Worm (Caenorhabditis elegans) whole organism, L4 larva: ENCODE results near the gene imph-1.

ENCODE experiments used
- T20F7.1 ChIP-seq: fragments of 200-800 bp; sonication (Bioruptor generic); optimal IDR thresholded peaks from 2 replicates; lab custom pipeline; 2018; ENCODE audit warnings: mild to moderate bottlenecking, missing genetic modification characterization, missing compliant biosample characterization
- T26A8.4 ChIP-seq: fragments of 200-800 bp; sonication (Bioruptor generic); IDR thresholded peaks from 2 replicates; pipeline ENCODE4 v1.3.6; 2022; ENCODE audit warnings: missing genetic modification characterization, missing compliant biosample characterization
- Y105C5A.15 ChIP-seq: fragments of 200-800 bp; sonication (Bioruptor generic); IDR thresholded peaks from 2 replicates; pipeline ENCODE4 v1.3.6; 2022; ENCODE audit warnings: missing genetic modification characterization, missing compliant biosample characterization
- ZK337.2 ChIP-seq: fragments of 200-800 bp; sonication (Bioruptor generic); IDR thresholded peaks from 2 replicates; pipeline ENCODE4 v1.3.6; 2022; ENCODE audit warnings: missing genetic modification reagents, missing genetic modification characterization, missing compliant biosample characterization
- ZK546.5 ChIP-seq, 2 experiments: sonication (generic microtip); optimal IDR thresholded peaks; 2 replicates each; lab custom pipeline; 2017; ENCODE audit warnings: missing biosample characterization in 2 of 2, missing genetic modification characterization in 2 of 2
- aha-1 ChIP-seq: fragments of 150-350 bp; peaks from one replicate; lab custom pipeline; 2014; ENCODE audit warnings: missing biosample characterization, missing genetic modification characterization
- aly-2 ChIP-seq: sonication (generic microtip); optimal IDR thresholded peaks from 2 replicates; lab custom pipeline; 2018; ENCODE audit warnings: missing biosample characterization, missing genetic modification characterization
- ama-1 ChIP-seq: fragments of 150-350 bp; optimal IDR thresholded peaks from 2 replicates; lab custom pipeline; 2014; ENCODE audit warnings: inconsistent platforms, mixed read lengths
- arid-1 ChIP-seq: fragments of 200-800 bp; sonication (Bioruptor generic); conservative IDR thresholded peaks from 2 replicates; pipeline ENCODE4 v1.3.6; 2022; ENCODE audit warnings: missing genetic modification reagents, missing genetic modification characterization, missing compliant biosample characterization
- attf-4 ChIP-seq: sonication (generic microtip); optimal IDR thresholded peaks from 3 replicates; lab custom pipeline; 2017; ENCODE audit warnings: missing biosample characterization, missing genetic modification characterization
- ceh-20 ChIP-seq: fragments of 200-800 bp; sonication (Bioruptor generic); IDR thresholded peaks from 2 replicates; pipeline ENCODE4 v1.3.6; 2022; ENCODE audit warnings: missing genetic modification reagents, missing genetic modification characterization, missing compliant biosample characterization
- daf-8 ChIP-seq: fragments of 200-800 bp; sonication (Bioruptor generic); IDR thresholded peaks from 2 replicates; pipeline ENCODE4 v1.3.6; 2022; ENCODE audit warnings: missing genetic modification characterization, missing compliant biosample characterization
- dmd-6 ChIP-seq: fragments of 200-800 bp; sonication (Bioruptor generic); IDR thresholded peaks from 2 replicates; pipeline ENCODE4 v1.3.6; 2022; ENCODE audit warnings: missing genetic modification reagents, missing genetic modification characterization, missing compliant biosample characterization
- dpl-1 ChIP-seq: fragments of 150-350 bp; optimal IDR thresholded peaks from 2 replicates; lab custom pipeline; 2014; ENCODE audit warnings: missing biosample characterization, missing genetic modification reagents, missing genetic modification characterization
- dve-1 ChIP-seq: sonication (generic microtip); optimal IDR thresholded peaks from 2 replicates; lab custom pipeline; 2017; ENCODE audit warnings: antibody characterized with exemption, mild to moderate bottlenecking, missing genetic modification characterization, missing compliant biosample characterization; ENCODE audit not compliant: insufficient read depth
- egl-43 ChIP-seq: fragments of 200-800 bp; sonication (Bioruptor generic); IDR thresholded peaks from 2 replicates; pipeline ENCODE4 v1.3.6; 2022; ENCODE audit warnings: missing genetic modification reagents, missing genetic modification characterization, missing compliant biosample characterization
- hif-1 ChIP-seq, 2 experiments: sonication (generic microtip); optimal IDR thresholded peaks; 2 replicates each; lab custom pipeline; 2016 to 2017; ENCODE audit warnings: missing compliant biosample characterization in 2 of 2, missing genetic modification characterization in 2 of 2, missing genetic modification reagents in 2 of 2, missing genotype in 2 of 2, mild to moderate bottlenecking in 1 of 2
- hlh-11 ChIP-seq: fragments of 200-800 bp; sonication (Bioruptor generic); optimal IDR thresholded peaks from 2 replicates; lab custom pipeline; 2018; ENCODE audit warnings: mild to moderate bottlenecking, missing genetic modification characterization, missing compliant biosample characterization
- hlh-30 ChIP-seq: sonication (generic microtip); optimal IDR thresholded peaks from 2 replicates; lab custom pipeline; 2017; ENCODE audit warnings: antibody characterized with exemption, mild to moderate bottlenecking, missing genetic modification characterization, missing compliant biosample characterization; ENCODE audit not compliant: insufficient read depth
- hmg-1.1 ChIP-seq: fragments of 200-800 bp; sonication (Bioruptor generic); IDR thresholded peaks from 2 replicates; pipeline ENCODE4 v1.3.6; 2022; ENCODE audit warnings: missing genetic modification reagents, missing genetic modification characterization, missing compliant biosample characterization
- jun-1 ChIP-seq: fragments of 150-350 bp; optimal IDR thresholded peaks from 2 replicates; lab custom pipeline; 2014; ENCODE audit warnings: missing biosample characterization, missing genetic modification reagents, missing genetic modification characterization
- lin-13 ChIP-seq: fragments of 150-350 bp; optimal IDR thresholded peaks from 2 replicates; lab custom pipeline; 2014; ENCODE audit warnings: missing biosample characterization, missing genetic modification reagents, missing genetic modification characterization
- lin-38 ChIP-seq: fragments of 200-800 bp; sonication (Bioruptor generic); IDR thresholded peaks from 2 replicates; pipeline ENCODE4 v1.3.6; 2022; ENCODE audit warnings: missing genetic modification reagents, missing genetic modification characterization, missing compliant biosample characterization
- lsy-2 ChIP-seq, 2 experiments: fragments of 150-350 bp in 1 of 2; sonication (generic microtip) in 1 of 2; optimal IDR thresholded peaks; 2 replicates each; lab custom pipeline; 2014 to 2017; ENCODE audit warnings: missing biosample characterization in 2 of 2, missing genetic modification characterization in 2 of 2
- madf-9 ChIP-seq: fragments of 200-800 bp; sonication (Bioruptor generic); conservative IDR thresholded peaks from 2 replicates; pipeline ENCODE4 v1.3.6; 2022; ENCODE audit warnings: missing genetic modification reagents, missing genetic modification characterization, missing compliant biosample characterization
- mep-1 ChIP-seq: fragments of 150-350 bp; sonication (generic microtip); optimal IDR thresholded peaks from 3 replicates; lab custom pipeline; 2014; ENCODE audit warnings: missing biosample characterization, missing genetic modification characterization
- mes-2 ChIP-seq: sonication (generic microtip); optimal IDR thresholded peaks from 2 replicates; lab custom pipeline; 2016; ENCODE audit warnings: missing genotype, mild to moderate bottlenecking, missing genetic modification characterization, missing compliant biosample characterization; ENCODE audit not compliant: poor library complexity, severe bottlenecking
- nhr-11 ChIP-seq: fragments of 150-350 bp; optimal IDR thresholded peaks from 2 replicates; lab custom pipeline; 2014; ENCODE audit warnings: missing biosample characterization, missing genetic modification characterization
- nhr-111 ChIP-seq: fragments of 200-800 bp; sonication (Bioruptor generic); optimal IDR thresholded peaks from 2 replicates; lab custom pipeline; 2018; ENCODE audit warnings: mild to moderate bottlenecking, missing genetic modification characterization, missing compliant biosample characterization
- nhr-237 ChIP-seq: sonication (generic microtip); optimal IDR thresholded peaks from 2 replicates; lab custom pipeline; 2017; ENCODE audit warnings: missing biosample characterization, missing genetic modification characterization
- nhr-25 ChIP-seq: sonication (generic microtip); optimal IDR thresholded peaks from 2 replicates; lab custom pipeline; 2017; ENCODE audit warnings: missing genetic modification characterization, mild to moderate bottlenecking, missing compliant biosample characterization, antibody characterized with exemption, moderate library complexity, borderline replicate concordance; ENCODE audit not compliant: insufficient read depth
- nhr-28 ChIP-seq: fragments of 150-350 bp; optimal IDR thresholded peaks from 2 replicates; lab custom pipeline; 2014; ENCODE audit warnings: missing biosample characterization, missing genetic modification characterization
- nhr-48 ChIP-seq: sonication (generic microtip); optimal IDR thresholded peaks from 2 replicates; lab custom pipeline; 2016; ENCODE audit warnings: mild to moderate bottlenecking, missing genetic modification characterization, missing compliant biosample characterization
- nhr-6 ChIP-seq: fragments of 150-350 bp; optimal IDR thresholded peaks from 2 replicates; lab custom pipeline; 2014; ENCODE audit warnings: missing biosample characterization, missing genetic modification characterization
- nhr-76 ChIP-seq: fragments of 150-350 bp; optimal IDR thresholded peaks from 2 replicates; lab custom pipeline; 2014; ENCODE audit warnings: missing biosample characterization, missing genetic modification characterization
- nhr-77 ChIP-seq: fragments of 150-350 bp; optimal IDR thresholded peaks from 2 replicates; lab custom pipeline; 2014; ENCODE audit warnings: missing biosample characterization, missing genetic modification characterization
- pha-4 ChIP-seq, 2 experiments: fragments of 150-350 bp in 1 of 2; fragments of 200-800 bp in 1 of 2; sonication (Bioruptor generic) in 1 of 2; IDR thresholded peaks in 1 of 2; optimal IDR thresholded peaks in 1 of 2; 2 replicates each; pipeline versions ENCODE4 v1.3.6 to Lab custom; 2014 to 2022; ENCODE audit warnings: missing genetic modification characterization in 2 of 2, missing genetic modification reagents in 2 of 2, missing biosample characterization in 1 of 2, missing compliant biosample characterization in 1 of 2
- php-3 ChIP-seq: fragments of 200-800 bp; sonication (Bioruptor generic); IDR thresholded peaks from 2 replicates; pipeline ENCODE4 v1.3.6; 2022; ENCODE audit warnings: missing genetic modification reagents, missing genetic modification characterization, missing compliant biosample characterization
- pqm-1 ChIP-seq: sonication (generic microtip); optimal IDR thresholded peaks from 2 replicates; lab custom pipeline; 2017; ENCODE audit warnings: missing biosample characterization, missing genetic modification characterization
- rbr-2 ChIP-seq: sonication (generic microtip); optimal IDR thresholded peaks from 2 replicates; lab custom pipeline; 2016; ENCODE audit warnings: missing genotype, missing genetic modification characterization, missing compliant biosample characterization
- set-16 ChIP-seq: fragments of 200-800 bp; sonication (Bioruptor generic); IDR thresholded peaks from 2 replicates; pipeline ENCODE4 v1.3.6; 2022; ENCODE audit warnings: missing genetic modification reagents, missing genetic modification characterization, missing compliant biosample characterization
- skn-1 ChIP-seq: fragments of 150-350 bp; optimal IDR thresholded peaks from 2 replicates; lab custom pipeline; 2014; ENCODE audit warnings: missing biosample characterization, missing genetic modification characterization
- tag-97 ChIP-seq: fragments of 200-800 bp; sonication (Bioruptor generic); IDR thresholded peaks from 2 replicates; pipeline ENCODE4 v1.3.6; 2022; ENCODE audit warnings: missing genetic modification characterization, missing compliant biosample characterization
- unc-130 ChIP-seq: sonication (generic microtip); optimal IDR thresholded peaks from 2 replicates; lab custom pipeline; 2016; ENCODE audit warnings: missing genetic modification reagents, missing genetic modification characterization, missing compliant biosample characterization
- zag-1 ChIP-seq: fragments of 150-350 bp; optimal IDR thresholded peaks from 2 replicates; lab custom pipeline; 2014; ENCODE audit warnings: missing biosample characterization, missing genetic modification characterization
- ztf-7 ChIP-seq: fragments of 150-350 bp; optimal IDR thresholded peaks from 2 replicates; lab custom pipeline; 2014; ENCODE audit warnings: missing biosample characterization, missing genetic modification characterization

imph-1 gene

ce11 chrIII:4506590-4507128 is 46.8 kb upstream of the imph-1 start (continued):
- TF ChIP-seq ceh-20 (GFP tag; lab: Robert Waterston, UW) (no peak), set-16 (GFP tag; lab: Robert Waterston, UW) (no peak), dmd-6 (GFP tag; lab: Robert Waterston, UW) (peak; percentile 75), ZK546.5 (tag; optimal IDR thresholded peaks at IDR 0.05; lab: Kevin White, UChicago) (no peak), rbr-2 (tag; lab: Kevin White, UChicago) (no peak), nhr-76 (no peak), nhr-48 (peak; percentile 39), madf-9 (GFP tag; lab: Robert Waterston, UW) (no peak), lsy-2 (tag; optimal IDR thresholded peaks at IDR 0.05; lab: Kevin White, UChicago) (peak in 1 of 2 experiments; percentile 29), aly-2 (no peak), skn-1 (tag; lab: Kevin White, UChicago) (no peak), hif-1 (tag; optimal IDR thresholded peaks at IDR 0.05; lab: Kevin White, UChicago) (peak in 1 of 2 experiments; percentile 26), php-3 (peak; percentile 62; the same call in 1 of the 2 replicates), jun-1 (tag; lab: Kevin White, UChicago) (no peak)

DNA sequence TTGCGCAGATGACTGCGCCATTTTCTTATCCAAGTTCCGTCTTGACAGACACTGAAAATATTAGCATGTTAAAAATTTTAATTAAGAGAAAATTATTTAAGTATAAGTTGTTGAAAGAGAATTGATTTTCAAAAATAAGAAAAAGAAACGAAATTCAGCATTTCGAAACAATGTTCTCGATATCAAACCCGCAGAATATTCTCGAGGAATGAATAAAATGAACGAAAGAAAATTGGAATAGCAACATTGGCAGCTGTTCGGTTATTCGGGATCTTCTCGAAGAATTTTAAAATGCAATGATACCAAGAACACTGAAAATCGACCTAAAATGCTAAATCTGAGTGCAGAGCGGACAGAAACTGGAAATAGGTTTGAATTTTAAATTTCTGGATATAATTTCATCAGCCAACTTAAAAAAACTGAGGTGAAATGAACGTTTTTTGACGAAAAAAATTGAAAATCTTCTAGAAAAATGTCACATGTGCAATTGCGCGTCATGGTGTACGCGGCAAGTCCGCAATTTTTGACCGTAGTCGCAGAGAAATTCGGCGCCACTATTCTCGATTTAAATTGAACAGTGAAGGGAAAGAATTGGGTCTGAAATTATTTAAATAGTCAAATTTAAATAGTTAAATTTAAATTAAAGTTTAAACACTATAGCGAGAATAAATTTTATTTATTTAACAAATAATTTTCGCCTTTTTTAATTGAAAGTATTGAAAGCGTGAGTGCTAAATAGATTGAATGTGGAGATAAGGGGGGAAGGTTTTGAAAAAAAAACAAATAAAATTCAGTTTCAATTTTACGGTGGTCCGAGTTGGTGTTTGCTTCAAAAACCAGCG is 45.1 kb upstream of the imph-1 start, which contains the start of the genes cct-5 and F25F2.1:
TSS of gene cct-5 (minus strand) at position 51 of the 842 bp plus-strand sequence.
TSS of gene F25F2.1 (plus strand) at position 792 of the 842 bp plus-strand sequence.
- TF ChIP-seq Y105C5A.15 (GFP tag; lab: Robert Waterston, UW): no peak
- peak; percentile 85 for TF ChIP-seq dpl-1
- TF ChIP-seq lin-13: peak; percentile 73
- TF ChIP-seq hlh-11 (tag; lab: Kevin White, UChicago): peak; percentile 39
- peak; percentile 29 for TF ChIP-seq nhr-28 (tag; lab: Kevin White, UChicago)
- TF ChIP-seq aha-1: peak; percentile 92
- TF ChIP-seq hlh-30 (tag; lab: Kevin White, UChicago): peak; percentile 77
- TF ChIP-seq ceh-20 (GFP tag; lab: Robert Waterston, UW): no peak
- TF ChIP-seq hif-1 (tag; optimal IDR thresholded peaks at IDR 0.05; lab: Kevin White, UChicago): peak in 1 of 2 experiments; percentile 8
- no peak for TF ChIP-seq ama-1 (lab: Kevin White, UChicago)
- no peak for TF ChIP-seq T26A8.4 (GFP tag; lab: Robert Waterston, UW)
- TF ChIP-seq ztf-7 (tag; lab: Kevin White, UChicago): peak; percentile 69
- TF ChIP-seq nhr-111: no peak
- no peak for TF ChIP-seq egl-43 (GFP tag; lab: Robert Waterston, UW)
- peak; percentile 74 for TF ChIP-seq nhr-6 (tag; lab: Kevin White, UChicago)
- TF ChIP-seq dve-1 (tag; lab: Kevin White, UChicago): peak; percentile 35
- TF ChIP-seq dmd-6 (GFP tag; lab: Robert Waterston, UW): 0 out of 2 replicates have a peak, but pooled peaks have one; percentile 22
- TF ChIP-seq hmg-1.1 (GFP tag; lab: Robert Waterston, UW): peak; percentile 56
- TF ChIP-seq tag-97 (GFP tag; lab: Robert Waterston, UW): no peak
- TF ChIP-seq daf-8: no peak
- TF ChIP-seq pha-4 (GFP tag; IDR thresholded peaks at IDR 0.05; lab: Robert Waterston, UW): no peak
- TF ChIP-seq pha-4 (tag; optimal IDR thresholded peaks at IDR 0.05; lab: Kevin White, UChicago): no peak
- peak; percentile 76 for TF ChIP-seq unc-130
- no peak for TF ChIP-seq ZK337.2 (GFP tag; lab: Robert Waterston, UW)
- TF ChIP-seq nhr-11: peak; percentile 19
- peak; percentile 70 for TF ChIP-seq mes-2 (tag; lab: Kevin White, UChicago)
- TF ChIP-seq zag-1 (tag; lab: Kevin White, UChicago): no peak
- peak; percentile 26 for TF ChIP-seq rbr-2 (tag; lab: Kevin White, UChicago)
- no peak for TF ChIP-seq pqm-1 (tag; lab: Kevin White, UChicago)
- TF ChIP-seq nhr-25 (tag; lab: Kevin White, UChicago): no peak
- TF ChIP-seq mep-1 (tag; lab: Kevin White, UChicago): peak; percentile 67
- peak; percentile 68 for TF ChIP-seq lin-38 (GFP tag; lab: Robert Waterston, UW)
- TF ChIP-seq attf-4 (tag; lab: Kevin White, UChicago): no peak
- TF ChIP-seq skn-1 (tag; lab: Kevin White, UChicago): no peak
- peak; percentile 26 for TF ChIP-seq nhr-77
- no peak for TF ChIP-seq nhr-237 (tag; lab: Kevin White, UChicago)
- peak; percentile 54 for TF ChIP-seq T20F7.1 (GFP tag; lab: Kevin White, UChicago)
- TF ChIP-seq arid-1 (GFP tag; lab: Robert Waterston, UW): peak; percentile 53; the same call in 1 of the 2 replicates
